Fruit fly (Drosophila melanogaster): ENCODE measurements around the gene alt.

Gene alt

DNA sequence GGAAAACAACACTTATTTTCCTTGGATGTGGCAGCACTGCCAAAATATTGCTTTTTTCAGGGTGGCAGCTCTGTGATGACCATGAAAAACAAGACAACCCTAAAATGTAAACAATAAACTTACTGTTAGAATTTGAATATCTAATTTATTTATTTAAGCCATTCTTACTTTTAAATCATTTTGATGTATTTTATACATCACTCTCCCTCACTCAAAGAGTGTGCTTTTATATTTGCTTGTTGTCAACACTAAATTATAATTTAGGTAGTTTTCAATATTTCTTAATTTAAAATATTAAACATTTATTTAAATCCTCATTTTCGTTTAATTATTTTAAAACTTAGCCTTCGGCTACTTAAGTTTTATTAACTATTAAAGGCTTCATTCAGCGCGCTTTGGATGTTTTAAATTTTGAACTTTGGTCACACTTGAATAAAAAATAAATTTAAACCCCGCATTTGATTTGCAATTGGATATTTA lies 11.4 kb downstream of the alt start, which contains the start of the genes CG7523 and Mps1 (continued):
- peak; percentile 36 for TF ChIP-seq CG33213 (GFP tag; optimal IDR thresholded peaks at IDR 0.05)

- TF ChIP-seq CG34422 (GFP tag; IDR thresholded peaks at IDR 0.05) (peak; percentile 79; the same call in 1 of the 3 replicates), pan (optimal IDR thresholded peaks at IDR 0.05) (no peak), pan (GFP tag; optimal IDR thresholded peaks at IDR 0.05 in 1 of 2, IDR thresholded peaks at IDR 0.05 in 1 of 2) (no peak), Drgx (GFP tag; IDR thresholded peaks at IDR 0.05) (no peak), Med (GFP tag) (peak; percentile 80), Sin3A (optimal IDR thresholded peaks at IDR 0.05) (peak; percentile 36), MESR4 (GFP tag; optimal IDR thresholded peaks at IDR 0.05) (peak; percentile 45), CG11723 (GFP tag; optimal IDR thresholded peaks at IDR 0.05) (no peak), gcm (GFP tag; optimal IDR thresholded peaks at IDR 0.05) (peak; percentile 52), CG16813 (GFP tag; IDR thresholded peaks at IDR 0.05; ENCODE audit: partially characterized antibody) (peak; percentile 42; the same call in 2 of the 3 replicates), NC2β (GFP tag; optimal IDR thresholded peaks at IDR 0.05) (peak; percentile 2), Chrac-16 (GFP tag; optimal IDR thresholded peaks at IDR 0.05) (no peak), nerfin-1 (tag; optimal IDR thresholded peaks at IDR 0.05) (peak; percentile 16), kay (GFP tag; optimal IDR thresholded peaks at IDR 0.05) (peak; percentile 78), sna (GFP tag; IDR thresholded peaks at IDR 0.05; ENCODE audit: partially characterized antibody) (peak; percentile 50; the same call in 1 of the 2 replicates), chm (GFP tag; IDR thresholded peaks at IDR 0.05) (0 out of 2 replicates have a peak, but pooled peaks have one; percentile 17), lola (GFP tag; optimal IDR thresholded peaks at IDR 0.05) (no peak), CG2120 (GFP tag; optimal IDR thresholded peaks at IDR 0.05) (peak; percentile 17), sens (GFP tag) (peak; percentile 5), tna (GFP tag; IDR thresholded peaks at IDR 0.05; ENCODE audit: partially characterized antibody) (0 out of 2 replicates have a peak, but pooled peaks have one; percentile 9), Bgb (GFP tag; IDR thresholded peaks at IDR 0.05; ENCODE audit: partially characterized antibody) (peak; percentile 51; the same call in 1 of the 2 replicates), zfh1 (GFP tag; IDR thresholded peaks at IDR 0.05) (0 out of 3 replicates have a peak, but pooled peaks have one; percentile 13), zen2 (GFP tag; IDR thresholded peaks at IDR 0.05; ENCODE audit: partially characterized antibody) (no peak), wdn (GFP tag; IDR thresholded peaks at IDR 0.05) (0 out of 2 replicates have a peak, but pooled peaks have one; percentile 13), Xrp1 (GFP tag; IDR thresholded peaks at IDR 0.05) (peak; percentile 6; the same call in 1 of the 2 replicates), Adf1 (GFP tag; IDR thresholded peaks at IDR 0.05) (peak; percentile 14; the same call in 1 of the 2 replicates), kni (GFP tag; optimal IDR thresholded peaks at IDR 0.05) (peak; percentile 23), Fer3 (tag; optimal IDR thresholded peaks at IDR 0.05) (no peak), crol (GFP tag; IDR thresholded peaks at IDR 0.05) (peak; percentile 41; the same call in 1 of the 2 replicates)
Measured at dm6 chr3R:17670202-17670856, 12.0 kb downstream of the alt start.

DNA sequence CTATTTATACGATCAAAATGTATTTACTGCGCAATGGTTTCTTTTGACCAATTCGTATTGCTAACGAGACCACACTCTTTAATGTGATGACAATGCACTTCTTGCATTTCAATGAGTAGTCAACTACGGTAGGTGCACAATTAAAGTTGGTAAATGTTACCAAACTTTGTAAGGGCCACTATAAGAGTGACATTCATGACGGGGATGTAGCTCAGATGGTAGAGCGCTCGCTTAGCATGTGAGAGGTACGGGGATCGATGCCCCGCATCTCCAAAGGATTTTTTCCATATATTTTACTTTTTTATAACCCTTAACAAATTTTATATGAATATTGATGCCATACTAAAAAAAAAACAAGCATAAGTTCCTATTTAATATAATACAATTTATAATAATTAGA lies 14.3 kb downstream of the alt start:
- TF ChIP-seq Bdp1 (GFP tag; optimal IDR thresholded peaks at IDR 0.05) (peak; percentile 95), CG2199 (GFP tag; IDR thresholded peaks at IDR 0.05) (peak; percentile 59; the same call in 1 of the 3 replicates), exex (tag; optimal IDR thresholded peaks at IDR 0.05) (peak; percentile 26), CG16813 (GFP tag; IDR thresholded peaks at IDR 0.05; ENCODE audit: partially characterized antibody) (0 out of 3 replicates have a peak, but pooled peaks have one; percentile 44), CG7963 (GFP tag; IDR thresholded peaks at IDR 0.05; ENCODE audit: partially characterized antibody) (0 out of 3 replicates have a peak, but pooled peaks have one; percentile 40), grau (tag; optimal IDR thresholded peaks at IDR 0.05) (no peak), luna (GFP tag; optimal IDR thresholded peaks at IDR 0.05) (no peak), Opbp (GFP tag; IDR thresholded peaks at IDR 0.05; ENCODE audit: partially characterized antibody) (peak; percentile 26; the same call in 1 of the 3 replicates), Doc2 (GFP tag; IDR thresholded peaks at IDR 0.05) (no peak), CG11456 (GFP tag; IDR thresholded peaks at IDR 0.05) (no peak), CG2712 (tag; optimal IDR thresholded peaks at IDR 0.05) (no peak), BEAF-32 (GFP tag; optimal IDR thresholded peaks at IDR 0.05) (no peak), knrl (GFP tag; IDR thresholded peaks at IDR 0.05; ENCODE audit: partially characterized antibody) (peak; percentile 17; the same call in 1 of the 3 replicates), CG11695 (GFP tag; IDR thresholded peaks at IDR 0.05) (no peak), CG8290 (GFP tag; optimal IDR thresholded peaks at IDR 0.05) (peak; percentile 31), CG8290 (tag; optimal IDR thresholded peaks at IDR 0.05) (no peak), CG14860 (GFP tag; IDR thresholded peaks at IDR 0.05; ENCODE audit: partially characterized antibody) (0 out of 3 replicates have a peak, but pooled peaks have one; percentile 40), amos (GFP tag; IDR thresholded peaks at IDR 0.05; ENCODE audit: partially characterized antibody) (peak; percentile 48; the same call in 1 of the 2 replicates)
